Worm (Caenorhabditis elegans) whole organism, late embryonic: ENCODE measurements around the gene unc-39.

Experiments
- C38D4.7 ChIP-seq: fragments of 200-800 bp; sonication (Bioruptor generic); optimal IDR thresholded peaks from 2 replicates; lab custom pipeline; 2018; ENCODE audit warnings: mild to moderate bottlenecking, missing genetic modification characterization, moderate library complexity, missing compliant biosample characterization
- F13H6.1 ChIP-seq: sonication (generic microtip); optimal IDR thresholded peaks from 2 replicates; lab custom pipeline; 2016; ENCODE audit warnings: missing genetic modification characterization, missing compliant biosample characterization
- K02D7.2 ChIP-seq: sonication (generic microtip); optimal IDR thresholded peaks from 2 replicates; lab custom pipeline; 2017; ENCODE audit warnings: mild to moderate bottlenecking, missing genetic modification characterization, missing compliant biosample characterization
- K09A11.1 ChIP-seq: sonication (generic microtip); optimal IDR thresholded peaks from 2 replicates; lab custom pipeline; 2017; ENCODE audit warnings: antibody characterized with exemption, mild to moderate bottlenecking, missing genetic modification characterization, missing compliant biosample characterization; ENCODE audit not compliant: insufficient read depth
- T23F11.4 ChIP-seq: fragments of 200-800 bp; sonication (Bioruptor generic); optimal IDR thresholded peaks from 2 replicates; lab custom pipeline; 2018; ENCODE audit warnings: mild to moderate bottlenecking, missing genetic modification characterization, missing compliant biosample characterization
- ahr-1 ChIP-seq: sonication (generic microtip); optimal IDR thresholded peaks from 2 replicates; lab custom pipeline; 2016; ENCODE audit warnings: missing genetic modification characterization, missing compliant biosample characterization
- ama-1 ChIP-seq: fragments of 150-350 bp; optimal IDR thresholded peaks from 2 replicates; lab custom pipeline; 2014
- ceh-14 ChIP-seq: sonication (generic microtip); optimal IDR thresholded peaks from 2 replicates; lab custom pipeline; 2016; ENCODE audit warnings: missing genotype, missing genetic modification characterization, missing compliant biosample characterization
- ceh-18 ChIP-seq: sonication (generic microtip); optimal IDR thresholded peaks from 2 replicates; lab custom pipeline; 2016; ENCODE audit warnings: missing genetic modification characterization, missing compliant biosample characterization
- ceh-2 ChIP-seq: sonication (generic microtip); optimal IDR thresholded peaks from 2 replicates; lab custom pipeline; 2016; ENCODE audit warnings: missing genotype, missing genetic modification characterization, missing compliant biosample characterization
- ceh-22 ChIP-seq: sonication (generic microtip); optimal IDR thresholded peaks from 2 replicates; lab custom pipeline; 2017; ENCODE audit warnings: missing biosample characterization, missing genetic modification characterization
- ceh-24 ChIP-seq: sonication (generic microtip); optimal IDR thresholded peaks from 2 replicates; lab custom pipeline; 2016; ENCODE audit warnings: mild to moderate bottlenecking, missing genetic modification characterization, missing compliant biosample characterization
- ceh-30 ChIP-seq: fragments of 150-350 bp; optimal IDR thresholded peaks from 2 replicates; lab custom pipeline; 2014; ENCODE audit warnings: missing biosample characterization, missing genetic modification characterization
- ceh-31 ChIP-seq: sonication (generic microtip); optimal IDR thresholded peaks from 2 replicates; lab custom pipeline; 2016; ENCODE audit warnings: missing genetic modification characterization, missing compliant biosample characterization
- ceh-34 ChIP-seq: sonication (generic microtip); optimal IDR thresholded peaks from 2 replicates; lab custom pipeline; 2016; ENCODE audit warnings: mild to moderate bottlenecking, missing genetic modification characterization, missing compliant biosample characterization
- ceh-45 ChIP-seq: fragments of 200-800 bp; sonication (Bioruptor generic); IDR thresholded peaks from 2 replicates; pipeline ENCODE4 v1.3.6; 2022; ENCODE audit warnings: missing genetic modification reagents, missing genetic modification characterization, missing compliant biosample characterization
- ceh-48 ChIP-seq: sonication (generic microtip); optimal IDR thresholded peaks from 2 replicates; lab custom pipeline; 2016; ENCODE audit warnings: missing genetic modification characterization, inconsistent platforms, missing compliant biosample characterization
- dmd-4 ChIP-seq: sonication (generic microtip); optimal IDR thresholded peaks from 2 replicates; lab custom pipeline; 2016; ENCODE audit warnings: borderline replicate concordance, missing genetic modification characterization, missing compliant biosample characterization
- dve-1 ChIP-seq: sonication (generic microtip); optimal IDR thresholded peaks from 2 replicates; lab custom pipeline; 2017; ENCODE audit warnings: antibody characterized with exemption, mild to moderate bottlenecking, missing genetic modification characterization, missing compliant biosample characterization
- elt-2 ChIP-seq: sonication (generic microtip); optimal IDR thresholded peaks from 2 replicates; lab custom pipeline; 2016; ENCODE audit warnings: missing genetic modification reagents, missing genetic modification characterization, missing compliant biosample characterization
- ets-4 ChIP-seq: sonication (generic microtip); optimal IDR thresholded peaks from 2 replicates; lab custom pipeline; 2016; ENCODE audit warnings: missing genetic modification characterization, missing compliant biosample characterization
- eyg-1 ChIP-seq: sonication (generic microtip); optimal IDR thresholded peaks from 2 replicates; lab custom pipeline; 2016; ENCODE audit warnings: missing genotype, missing genetic modification characterization, missing compliant biosample characterization
- fax-1 ChIP-seq: sonication (generic microtip); optimal IDR thresholded peaks from 2 replicates; lab custom pipeline; 2016; ENCODE audit warnings: missing genotype, missing genetic modification characterization, missing compliant biosample characterization
- fkh-10 ChIP-seq: fragments of 150-350 bp; optimal IDR thresholded peaks from 2 replicates; lab custom pipeline; 2014; ENCODE audit warnings: missing biosample characterization, missing genetic modification reagents, missing genetic modification characterization
- fkh-6 ChIP-seq: sonication (generic microtip); optimal IDR thresholded peaks from 2 replicates; lab custom pipeline; 2016; ENCODE audit warnings: missing genetic modification characterization, missing compliant biosample characterization
- gmeb-2 ChIP-seq: sonication (generic microtip); optimal IDR thresholded peaks from 2 replicates; lab custom pipeline; 2016; ENCODE audit warnings: missing genetic modification characterization, inconsistent platforms, missing compliant biosample characterization
- hlh-15 ChIP-seq: sonication (generic microtip); optimal IDR thresholded peaks from 2 replicates; lab custom pipeline; 2016; ENCODE audit warnings: missing genetic modification characterization, missing compliant biosample characterization
- hlh-30 ChIP-seq: sonication (generic microtip); optimal IDR thresholded peaks from 2 replicates; lab custom pipeline; 2017; ENCODE audit warnings: antibody characterized with exemption, missing genetic modification characterization, missing compliant biosample characterization; ENCODE audit not compliant: insufficient read depth
- hlh-6 ChIP-seq: sonication (generic microtip); optimal IDR thresholded peaks from 2 replicates; lab custom pipeline; 2016; ENCODE audit warnings: missing genotype, missing genetic modification characterization, missing compliant biosample characterization
- hlh-8 ChIP-seq: sonication (generic microtip); optimal IDR thresholded peaks from 2 replicates; lab custom pipeline; 2016; ENCODE audit warnings: missing genotype, missing genetic modification characterization, missing compliant biosample characterization
- lin-11 ChIP-seq: fragments of 200-800 bp; sonication (Bioruptor generic); optimal IDR thresholded peaks from 2 replicates; lab custom pipeline; 2018; ENCODE audit warnings: mild to moderate bottlenecking, missing genetic modification characterization, missing compliant biosample characterization
- mec-3 ChIP-seq: sonication (generic microtip); optimal IDR thresholded peaks from 2 replicates; lab custom pipeline; 2016; ENCODE audit warnings: borderline replicate concordance, missing genetic modification characterization, missing compliant biosample characterization
- npax-4 ChIP-seq: sonication (generic microtip); optimal IDR thresholded peaks from 2 replicates; lab custom pipeline; 2016; ENCODE audit warnings: missing genetic modification characterization, missing compliant biosample characterization
- pag-3 ChIP-seq: sonication (generic microtip); optimal IDR thresholded peaks from 2 replicates; lab custom pipeline; 2016; ENCODE audit warnings: missing compliant biosample characterization, missing genetic modification characterization, borderline replicate concordance
- pax-1 ChIP-seq: fragments of 150-350 bp; optimal IDR thresholded peaks from 2 replicates; lab custom pipeline; 2014; ENCODE audit warnings: missing biosample characterization, missing genetic modification characterization
- pha-4 ChIP-seq: fragments of 150-350 bp; optimal IDR thresholded peaks from 2 replicates; lab custom pipeline; 2018; ENCODE audit warnings: missing biosample characterization, missing genetic modification reagents, missing genetic modification characterization
- pqm-1 ChIP-seq: sonication (generic microtip); optimal IDR thresholded peaks from 2 replicates; lab custom pipeline; 2016; ENCODE audit warnings: missing genetic modification characterization, missing compliant biosample characterization
- pros-1 ChIP-seq: fragments of 150-350 bp; optimal IDR thresholded peaks from 2 replicates; lab custom pipeline; 2014; ENCODE audit warnings: missing biosample characterization, missing genetic modification reagents, missing genetic modification characterization
- ref-2 ChIP-seq: sonication (generic microtip); optimal IDR thresholded peaks from 2 replicates; lab custom pipeline; 2016; ENCODE audit warnings: missing genetic modification characterization, missing compliant biosample characterization
- rnt-1 ChIP-seq: sonication (generic microtip); optimal IDR thresholded peaks from 2 replicates; lab custom pipeline; 2016; ENCODE audit warnings: missing genetic modification characterization, missing compliant biosample characterization
- syd-9 ChIP-seq: sonication (generic microtip); optimal IDR thresholded peaks from 2 replicates; lab custom pipeline; 2016; ENCODE audit warnings: mild to moderate bottlenecking, missing genetic modification characterization, moderate library complexity, missing compliant biosample characterization
- tbx-2 ChIP-seq: sonication (generic microtip); optimal IDR thresholded peaks from 2 replicates; lab custom pipeline; 2016; ENCODE audit warnings: missing genetic modification characterization, missing compliant biosample characterization
- tbx-7 ChIP-seq: sonication (generic microtip); optimal IDR thresholded peaks from 2 replicates; lab custom pipeline; 2016; ENCODE audit warnings: missing genotype, missing genetic modification characterization, missing compliant biosample characterization
- unc-55 ChIP-seq: sonication (generic microtip); optimal IDR thresholded peaks from 2 replicates; lab custom pipeline; 2017; ENCODE audit warnings: missing biosample characterization, missing genetic modification reagents, missing genetic modification characterization
- unc-86 ChIP-seq: sonication (generic microtip); optimal IDR thresholded peaks from 2 replicates; lab custom pipeline; 2016; ENCODE audit warnings: missing genetic modification characterization, missing compliant biosample characterization
- zip-5 ChIP-seq: sonication (generic microtip); optimal IDR thresholded peaks from 2 replicates; lab custom pipeline; 2016; ENCODE audit warnings: missing genetic modification characterization, missing compliant biosample characterization

Gene unc-39

ce11 chrV:14419855-14420254 is 47.0 kb downstream of the unc-39 start:
- TF ChIP-seq ceh-24 (tag; lab: Kevin White, UChicago) (no peak), unc-86 (no peak), rnt-1 (tag; lab: Kevin White, UChicago) (no peak), mec-3 (tag; lab: Kevin White, UChicago) (no peak), ceh-2 (tag; lab: Kevin White, UChicago) (no peak), tbx-7 (no peak), fkh-10 (GFP tag; lab: Kevin White, UChicago) (no peak), pqm-1 (tag; lab: Kevin White, UChicago) (no peak), pros-1 (tag; lab: Kevin White, UChicago) (no peak), ceh-22 (tag; lab: Kevin White, UChicago) (no peak), T23F11.4 (no peak), eyg-1 (no peak), C38D4.7 (GFP tag; lab: Kevin White, UChicago) (no peak), ama-1 (lab: Kevin White, UChicago) (no peak)

- TF ChIP-seq rnt-1 (tag; lab: Kevin White, UChicago): no peak
- no peak for TF ChIP-seq ceh-22 (tag; lab: Kevin White, UChicago)
- no peak for TF ChIP-seq ahr-1 (tag; lab: Kevin White, UChicago)
- no peak for TF ChIP-seq ceh-14
- TF ChIP-seq hlh-15: no peak
- TF ChIP-seq ceh-18: no peak
- no peak for TF ChIP-seq pqm-1 (tag; lab: Kevin White, UChicago)
- no peak for TF ChIP-seq ceh-30 (tag; lab: Kevin White, UChicago)
- no peak for TF ChIP-seq hlh-6
- TF ChIP-seq ets-4 (tag; lab: Kevin White, UChicago): no peak
Observed at ce11 chrV:14421325-14421724, 48.5 kb downstream of the unc-39 start, which contains the start of gene dhs-22. Gene dhs-22 (minus strand): TSS chrV:14421440.

- TF ChIP-seq pros-1 (tag; lab: Kevin White, UChicago) (no peak), dve-1 (no peak)
Observed at ce11 chrV:14422317-14422716, 49.4 kb downstream of the unc-39 start, which contains the start of gene pas-1. Gene pas-1 (minus strand): TSS chrV:14422618.

ce11 chrV:14423268-14423667 is 50.4 kb downstream of the unc-39 start, which contains the start of gene rpoa-12:
Gene rpoa-12 (minus strand): TSS chrV:14423304.
- TF ChIP-seq ceh-2 (tag; lab: Kevin White, UChicago) (peak; percentile 62), syd-9 (tag; lab: Kevin White, UChicago) (no peak), hlh-8 (tag; lab: Kevin White, UChicago) (peak; percentile 18), hlh-30 (tag; lab: Kevin White, UChicago) (no peak), ref-2 (tag; lab: Kevin White, UChicago) (peak; percentile 50), ets-4 (tag; lab: Kevin White, UChicago) (peak; percentile 24), unc-55 (GFP tag; lab: Kevin White, UChicago) (no peak), fkh-10 (GFP tag; lab: Kevin White, UChicago) (no peak), hlh-6 (no peak), ceh-18 (peak; percentile 16), tbx-7 (peak; percentile 69), lin-11 (tag; lab: Kevin White, UChicago) (no peak), gmeb-2 (tag; lab: Kevin White, UChicago) (no peak), pros-1 (tag; lab: Kevin White, UChicago) (no peak), tbx-2 (tag; lab: Kevin White, UChicago) (peak; percentile 76), F13H6.1 (tag; lab: Kevin White, UChicago) (no peak), rnt-1 (tag; lab: Kevin White, UChicago) (peak; percentile 19), ceh-14 (peak; percentile 22), npax-4 (no peak), ceh-31 (tag; lab: Kevin White, UChicago) (peak; percentile 86), elt-2 (tag; lab: Kevin White, UChicago) (peak; percentile 56), fkh-6 (tag; lab: Kevin White, UChicago) (no peak), dve-1 (no peak), K02D7.2 (tag; lab: Kevin White, UChicago) (no peak), ama-1 (lab: Kevin White, UChicago) (no peak), ceh-34 (tag; lab: Kevin White, UChicago) (peak; percentile 49), pha-4 (tag; lab: Kevin White, UChicago) (no peak), fax-1 (tag; lab: Kevin White, UChicago) (peak; percentile 15), zip-5 (tag; lab: Kevin White, UChicago) (peak; percentile 54), ceh-45 (GFP tag; lab: Robert Waterston, UW) (no peak), K09A11.1 (tag; lab: Kevin White, UChicago) (no peak), ceh-48 (no peak), pqm-1 (tag; lab: Kevin White, UChicago) (peak; percentile 21), pag-3 (tag; lab: Kevin White, UChicago) (no peak), ceh-22 (tag; lab: Kevin White, UChicago) (no peak), dmd-4 (tag; lab: Kevin White, UChicago) (peak; percentile 5), pax-1 (tag; lab: Kevin White, UChicago) (no peak)
